4 worm cellular contexts compared by ENCODE assay signal in genomic region chrII:3062222-3062621, ce11.
TF ChIP-seq lines count a peak whose summit lies in the region.

No protein-coding gene starts in this region.

TF ChIP-seq in whole organism, L1 larva, 84 proteins besides CTCF, POLR2A, EP300 and RAD21 (continued from another document):
- TF ChIP-seq nhr-20 (tag; optimal IDR thresholded peaks at IDR 0.05; lab: Kevin White, UChicago) = no peak
- TF ChIP-seq nhr-19 (GFP tag; conservative IDR thresholded peaks at IDR 0.05; lab: Robert Waterston, UW) = no peak
- TF ChIP-seq lin-35 (GFP tag; optimal IDR thresholded peaks at IDR 0.05; lab: Kevin White, UChicago) = peak in 1 of 2 experiments; percentile 3
- no peak for TF ChIP-seq pag-3 (tag; optimal IDR thresholded peaks at IDR 0.05; lab: Kevin White, UChicago; ENCODE audit: borderline replicate concordance, insufficient read depth)
- TF ChIP-seq unc-86 (tag; optimal IDR thresholded peaks at IDR 0.05; lab: Kevin White, UChicago) = no peak
- no peak for TF ChIP-seq tbx-2 (tag; optimal IDR thresholded peaks at IDR 0.05; lab: Kevin White, UChicago)
- no peak for TF ChIP-seq snu-23 (GFP tag; optimal IDR thresholded peaks at IDR 0.05; lab: Kevin White, UChicago)
TF ChIP-seq in whole organism, L1 larva: peak in this region for 3.

TF ChIP-seq in whole organism, L3 larva, 47 proteins besides CTCF, POLR2A, EP300 and RAD21 (continued from another document):
- TF ChIP-seq aly-2 (tag; optimal IDR thresholded peaks at IDR 0.05; lab: Kevin White, UChicago) = no peak
- peak; percentile 69 for TF ChIP-seq elt-2 (tag; optimal IDR thresholded peaks at IDR 0.05; lab: Kevin White, UChicago)
- TF ChIP-seq ceh-28 (tag; optimal IDR thresholded peaks at IDR 0.05; lab: Kevin White, UChicago) = peak; percentile 81
- no peak for TF ChIP-seq snpc-4 (tag; optimal IDR thresholded peaks at IDR 0.05; lab: Kevin White, UChicago)
- TF ChIP-seq nhr-77 (tag; optimal IDR thresholded peaks at IDR 0.05; lab: Kevin White, UChicago) = no peak
- no peak for TF ChIP-seq lin-15B (tag; optimal IDR thresholded peaks at IDR 0.05; lab: Kevin White, UChicago)
- no peak for TF ChIP-seq elt-3 (tag; optimal IDR thresholded peaks at IDR 0.05; lab: Kevin White, UChicago)
- TF ChIP-seq lsy-12 (tag; optimal IDR thresholded peaks at IDR 0.05; lab: Kevin White, UChicago) = no peak
- TF ChIP-seq ceh-9 (tag; optimal IDR thresholded peaks at IDR 0.05; lab: Kevin White, UChicago) = no peak
- no peak for TF ChIP-seq fkh-10 (GFP tag; optimal IDR thresholded peaks at IDR 0.05; lab: Kevin White, UChicago)
- TF ChIP-seq unc-62 (GFP tag; optimal IDR thresholded peaks at IDR 0.05; lab: Kevin White, UChicago) = no peak
- TF ChIP-seq mdl-1 (tag; optimal IDR thresholded peaks at IDR 0.05; lab: Kevin White, UChicago) = no peak
- TF ChIP-seq zag-1 (tag; optimal IDR thresholded peaks at IDR 0.05; lab: Kevin White, UChicago) = no peak
- no peak for TF ChIP-seq nhr-28 (tag; optimal IDR thresholded peaks at IDR 0.05; lab: Kevin White, UChicago)
- no peak for TF ChIP-seq R02D3.7 (tag; optimal IDR thresholded peaks at IDR 0.05; lab: Kevin White, UChicago)
- TF ChIP-seq tbx-2 (tag; optimal IDR thresholded peaks at IDR 0.05; lab: Kevin White, UChicago) = no peak
- no peak for TF ChIP-seq sea-2 (GFP tag; optimal IDR thresholded peaks at IDR 0.05; lab: Kevin White, UChicago)
- TF ChIP-seq egl-5 (tag; optimal IDR thresholded peaks at IDR 0.05; lab: Kevin White, UChicago) = no peak
- no peak for TF ChIP-seq ztf-11 (tag; optimal IDR thresholded peaks at IDR 0.05; lab: Kevin White, UChicago)
- TF ChIP-seq fkh-2 (tag; optimal IDR thresholded peaks at IDR 0.05; lab: Kevin White, UChicago) = no peak
- no peak for TF ChIP-seq daf-12 (tag; optimal IDR thresholded peaks at IDR 0.05; lab: Kevin White, UChicago)
- no peak for TF ChIP-seq skn-1 (tag; optimal IDR thresholded peaks at IDR 0.05; lab: Kevin White, UChicago)
- no peak for TF ChIP-seq eor-1 (tag; optimal IDR thresholded peaks at IDR 0.05; lab: Kevin White, UChicago)

TF ChIP-seq in whole organism, L4 larva, 104 proteins besides CTCF, POLR2A, EP300 and RAD21 (continued from another document and continues in another):
- TF ChIP-seq dmd-8 (GFP tag; IDR thresholded peaks at IDR 0.05; lab: Robert Waterston, UW) = peak; percentile 85
- peak; percentile 19 for TF ChIP-seq lir-3 (tag; optimal IDR thresholded peaks at IDR 0.05; lab: Kevin White, UChicago)
- peak; percentile 72 for TF ChIP-seq zip-2 (tag; optimal IDR thresholded peaks at IDR 0.05; lab: Kevin White, UChicago)
- TF ChIP-seq nhr-48 (tag; optimal IDR thresholded peaks at IDR 0.05; lab: Kevin White, UChicago) = peak; percentile 14
- TF ChIP-seq Y75B8A.6 (GFP tag; IDR thresholded peaks at IDR 0.05; lab: Robert Waterston, UW) = 0 out of 2 replicates have a peak, but pooled peaks have one; percentile 44
- peak; percentile 31 to 64 for TF ChIP-seq daf-16 (GFP tag; optimal IDR thresholded peaks at IDR 0.05; lab: Kevin White, UChicago)
- TF ChIP-seq daf-16 (tag; optimal IDR thresholded peaks at IDR 0.05; lab: Kevin White, UChicago) = peak; percentile 60
- TF ChIP-seq skn-1 (tag; optimal IDR thresholded peaks at IDR 0.05; lab: Kevin White, UChicago) = no peak
- no peak for TF ChIP-seq ztf-7 (tag; optimal IDR thresholded peaks at IDR 0.05; lab: Kevin White, UChicago)
- TF ChIP-seq nhr-28 (tag; optimal IDR thresholded peaks at IDR 0.05; lab: Kevin White, UChicago) = peak; percentile 21
- no peak for TF ChIP-seq hif-1 (tag; optimal IDR thresholded peaks at IDR 0.05; lab: Kevin White, UChicago)
- no peak for TF ChIP-seq zag-1 (tag; optimal IDR thresholded peaks at IDR 0.05; lab: Kevin White, UChicago)
- no peak for TF ChIP-seq daf-8 (GFP tag; IDR thresholded peaks at IDR 0.05; lab: Robert Waterston, UW)
- TF ChIP-seq nhr-42 (GFP tag; IDR thresholded peaks at IDR 0.05; lab: Robert Waterston, UW) = peak; percentile 72; the same call in 1 of the 2 replicates
- peak; percentile 68 to 84; a peak in 2 of 4 replicates for TF ChIP-seq madf-5 (GFP tag; IDR thresholded peaks at IDR 0.05; lab: Robert Waterston, UW)
- peak; percentile 78 for TF ChIP-seq Y48G9A.11 (GFP tag; IDR thresholded peaks at IDR 0.05; lab: Robert Waterston, UW)
- TF ChIP-seq unc-130 (GFP tag; optimal IDR thresholded peaks at IDR 0.05; lab: Kevin White, UChicago) = peak; percentile 54
- TF ChIP-seq spr-3 (GFP tag; optimal IDR thresholded peaks at IDR 0.05; lab: Kevin White, UChicago) = peak; percentile 7
- peak; percentile 74; the same call in 1 of the 2 replicates for TF ChIP-seq ceh-44 (GFP tag; IDR thresholded peaks at IDR 0.05; lab: Robert Waterston, UW)
- TF ChIP-seq lin-1 (GFP tag; IDR thresholded peaks at IDR 0.05; lab: Robert Waterston, UW) = peak; percentile 83
- TF ChIP-seq mdl-1 (tag; optimal IDR thresholded peaks at IDR 0.05; lab: Kevin White, UChicago) = peak in 1 of 2 experiments; percentile 4
- TF ChIP-seq ceh-20 (GFP tag; IDR thresholded peaks at IDR 0.05; lab: Robert Waterston, UW) = peak; percentile 51; the same call in 1 of the 2 replicates
- TF ChIP-seq saeg-2 (GFP tag; IDR thresholded peaks at IDR 0.05; lab: Robert Waterston, UW) = 0 out of 2 replicates have a peak, but pooled peaks have one; percentile 39
- TF ChIP-seq arid-1 (GFP tag; conservative IDR thresholded peaks at IDR 0.05; lab: Robert Waterston, UW) = peak; percentile 65
- TF ChIP-seq dve-1 (tag; optimal IDR thresholded peaks at IDR 0.05; lab: Kevin White, UChicago; ENCODE audit: insufficient read depth) = peak; percentile 65
- no peak for TF ChIP-seq Y5F2A.4 (GFP tag; optimal IDR thresholded peaks at IDR 0.05; lab: Kevin White, UChicago)
- peak; percentile 69; the same call in 1 of the 2 replicates for TF ChIP-seq zfp-3 (GFP tag; conservative IDR thresholded peaks at IDR 0.05; lab: Robert Waterston, UW)
- TF ChIP-seq mes-2 (tag; optimal IDR thresholded peaks at IDR 0.05; lab: Kevin White, UChicago; ENCODE audit: poor library complexity, severe bottlenecking) = peak; percentile 69
- TF ChIP-seq lin-38 (GFP tag; IDR thresholded peaks at IDR 0.05; lab: Robert Waterston, UW) = peak; percentile 78
- TF ChIP-seq nhr-41 (GFP tag; IDR thresholded peaks at IDR 0.05; lab: Robert Waterston, UW) = 0 out of 2 replicates have a peak, but pooled peaks have one; percentile 43
- TF ChIP-seq zfp-2 (tag; optimal IDR thresholded peaks at IDR 0.05; lab: Kevin White, UChicago) = no peak
- peak; percentile 43; the same call in 1 of the 2 replicates for TF ChIP-seq ctbp-1 (GFP tag; IDR thresholded peaks at IDR 0.05; lab: Robert Waterston, UW)
- peak; percentile 65; the same call in 1 of the 2 replicates for TF ChIP-seq mdt-29 (GFP tag; IDR thresholded peaks at IDR 0.05; lab: Robert Waterston, UW)
- TF ChIP-seq dmd-9 (GFP tag; IDR thresholded peaks at IDR 0.05; lab: Robert Waterston, UW) = no peak
- TF ChIP-seq D1046.2 (GFP tag; IDR thresholded peaks at IDR 0.05; lab: Robert Waterston, UW) = peak; percentile 73; the same call in 1 of the 2 replicates
- no peak for TF ChIP-seq lin-29 (GFP tag; IDR thresholded peaks at IDR 0.05; lab: Robert Waterston, UW)
- TF ChIP-seq nhr-237 (tag; optimal IDR thresholded peaks at IDR 0.05; lab: Kevin White, UChicago) = no peak
- peak; percentile 98 for TF ChIP-seq F44E2.7 (GFP tag; IDR thresholded peaks at IDR 0.05; lab: Robert Waterston, UW)
- TF ChIP-seq mep-1 (tag; optimal IDR thresholded peaks at IDR 0.05; lab: Kevin White, UChicago) = peak; percentile 59
- TF ChIP-seq F37D6.2 (tag; optimal IDR thresholded peaks at IDR 0.05; lab: Kevin White, UChicago) = no peak
- TF ChIP-seq Y105C5A.15 (GFP tag; IDR thresholded peaks at IDR 0.05; lab: Robert Waterston, UW) = no peak
- TF ChIP-seq dmd-6 (GFP tag; IDR thresholded peaks at IDR 0.05; lab: Robert Waterston, UW) = peak; percentile 36
- TF ChIP-seq gei-8 (GFP tag; optimal IDR thresholded peaks at IDR 0.05; lab: Kevin White, UChicago) = no peak
- peak; percentile 5 for TF ChIP-seq aha-1 (tag; lab: Kevin White, UChicago)
- peak; percentile 50 for TF ChIP-seq hmg-1.1 (GFP tag; IDR thresholded peaks at IDR 0.05; lab: Robert Waterston, UW)
- no peak for TF ChIP-seq T20F7.1 (GFP tag; optimal IDR thresholded peaks at IDR 0.05; lab: Kevin White, UChicago)
- peak; percentile 79 for TF ChIP-seq ceh-28 (tag; optimal IDR thresholded peaks at IDR 0.05; lab: Kevin White, UChicago)
- no peak for TF ChIP-seq ama-1 (optimal IDR thresholded peaks at IDR 0.05; lab: Kevin White, UChicago)
- peak; percentile 75; the same call in 1 of the 2 replicates for TF ChIP-seq pha-4 (GFP tag; IDR thresholded peaks at IDR 0.05; lab: Robert Waterston, UW)
- no peak for TF ChIP-seq pha-4 (tag; optimal IDR thresholded peaks at IDR 0.05; lab: Kevin White, UChicago)
- no peak for TF ChIP-seq F10B5.3 (tag; optimal IDR thresholded peaks at IDR 0.05; lab: Kevin White, UChicago)

TF ChIP-seq in whole organism, young adult, 124 proteins besides CTCF, POLR2A, EP300 and RAD21 (continued from another document):
- TF ChIP-seq madf-8 (GFP tag; conservative IDR thresholded peaks at IDR 0.05; lab: Robert Waterston, UW) (peak; percentile 42), aptf-3 (GFP tag; IDR thresholded peaks at IDR 0.05; lab: Robert Waterston, UW) (no peak), unc-130 (GFP tag; optimal IDR thresholded peaks at IDR 0.05; lab: Kevin White, UChicago) (peak; percentile 65), ztf-22 (GFP tag; optimal IDR thresholded peaks at IDR 0.05; lab: Kevin White, UChicago) (no peak), ztf-18 (tag; optimal IDR thresholded peaks at IDR 0.05; lab: Kevin White, UChicago) (peak; percentile 52), F49E8.2 (tag; optimal IDR thresholded peaks at IDR 0.05; lab: Kevin White, UChicago; ENCODE audit: insufficient read depth) (peak; percentile 18), egrh-3 (GFP tag; IDR thresholded peaks at IDR 0.05; lab: Robert Waterston, UW) (0 out of 2 replicates have a peak, but pooled peaks have one; percentile 5), snpc-1.1 (tag; optimal IDR thresholded peaks at IDR 0.05; lab: Kevin White, UChicago; ENCODE audit: insufficient read depth) (peak; percentile 48), ztf-26 (tag; optimal IDR thresholded peaks at IDR 0.05; lab: Kevin White, UChicago) (peak; percentile 47), Y56A3A.18 (GFP tag; IDR thresholded peaks at IDR 0.05; lab: Robert Waterston, UW) (no peak), lsy-27 (tag; optimal IDR thresholded peaks at IDR 0.05; lab: Kevin White, UChicago; ENCODE audit: borderline replicate concordance, insufficient read depth) (no peak), hrde-1 (tag; optimal IDR thresholded peaks at IDR 0.05; lab: Kevin White, UChicago; ENCODE audit: borderline replicate concordance) (peak; percentile 66), dox-1 (GFP tag; IDR thresholded peaks at IDR 0.05; lab: Robert Waterston, UW) (no peak), sptf-2 (GFP tag; optimal IDR thresholded peaks at IDR 0.05; lab: Kevin White, UChicago) (no peak), nfya-2 (GFP tag; IDR thresholded peaks at IDR 0.05; lab: Robert Waterston, UW) (no peak), lin-35 (GFP tag; optimal IDR thresholded peaks at IDR 0.05; lab: Kevin White, UChicago) (peak in 1 of 3 experiments; percentile 28), lin-54 (GFP tag; optimal IDR thresholded peaks at IDR 0.05; lab: Kevin White, UChicago) (peak; percentile 51), cebp-2 (GFP tag; IDR thresholded peaks at IDR 0.05; lab: Robert Waterston, UW) (no peak), tbp1 (GFP tag; optimal IDR thresholded peaks at IDR 0.05; lab: Kevin White, UChicago) (peak; percentile 95), Y95B8A.8 (GFP tag; IDR thresholded peaks at IDR 0.05; lab: Robert Waterston, UW) (peak; percentile 74; the same call in 1 of the 2 replicates), hmg-1.2 (GFP tag; IDR thresholded peaks at IDR 0.05; lab: Robert Waterston, UW) (peak; percentile 79), lin-40 (tag; optimal IDR thresholded peaks at IDR 0.05; lab: Kevin White, UChicago) (peak; percentile 48), ztf-6 (GFP tag; IDR thresholded peaks at IDR 0.05; lab: Robert Waterston, UW) (0 out of 2 replicates have a peak, but pooled peaks have one; percentile 21), nhr-80 (tag; optimal IDR thresholded peaks at IDR 0.05; lab: Kevin White, UChicago) (peak; percentile 12), nfyb-1 (GFP tag; IDR thresholded peaks at IDR 0.05; lab: Robert Waterston, UW) (peak; percentile 88), snpc-1.3 (tag; optimal IDR thresholded peaks at IDR 0.05; lab: Kevin White, UChicago; ENCODE audit: insufficient read depth) (peak; percentile 56), ceh-40 (GFP tag; IDR thresholded peaks at IDR 0.05; lab: Robert Waterston, UW) (no peak), atf-7 (tag; optimal IDR thresholded peaks at IDR 0.05; lab: Kevin White, UChicago) (no peak), F10E7.11 (tag; optimal IDR thresholded peaks at IDR 0.05; lab: Kevin White, UChicago) (no peak), attf-5 (GFP tag; optimal IDR thresholded peaks at IDR 0.05; lab: Kevin White, UChicago) (no peak), snpc-4 (GFP tag; optimal IDR thresholded peaks at IDR 0.05; lab: Kevin White, UChicago) (peak; percentile 39), snpc-4 (tag; optimal IDR thresholded peaks at IDR 0.05; lab: Kevin White, UChicago) (peak in 3 of 4 experiments; percentile 41 to 62 (median 43)), F23B12.7 (tag; optimal IDR thresholded peaks at IDR 0.05; lab: Kevin White, UChicago; ENCODE audit: insufficient read depth) (peak; percentile 70), madf-10 (tag; optimal IDR thresholded peaks at IDR 0.05; lab: Kevin White, UChicago) (peak; percentile 54), xnd-1 (tag; optimal IDR thresholded peaks at IDR 0.05; lab: Kevin White, UChicago) (peak; percentile 11), ztf-28 (GFP tag; IDR thresholded peaks at IDR 0.05; lab: Robert Waterston, UW) (0 out of 2 replicates have a peak, but pooled peaks have one; percentile 48), cebp-1 (GFP tag; IDR thresholded peaks at IDR 0.05; lab: Robert Waterston, UW) (0 out of 2 replicates have a peak, but pooled peaks have one; percentile 12), cebp-1 (tag; optimal IDR thresholded peaks at IDR 0.05; lab: Kevin White, UChicago) (peak; percentile 58)
